Fruit fly (Drosophila melanogaster) whole organism, larva: ENCODE data around the gene CG42233.
A peak's percentile ranks its signal among the peaks of the same experiment; 100 is the strongest.

ENCODE experiments used
- noc ChIP-seq: fragments of 200-800 bp; sonication (Bioruptor generic); optimal IDR thresholded peaks from 3 replicates; lab custom pipeline; 2019; ENCODE audit warnings: missing biosample characterization, mild to moderate bottlenecking, missing genetic modification characterization, moderate library complexity

Gene CG42233

DNA sequence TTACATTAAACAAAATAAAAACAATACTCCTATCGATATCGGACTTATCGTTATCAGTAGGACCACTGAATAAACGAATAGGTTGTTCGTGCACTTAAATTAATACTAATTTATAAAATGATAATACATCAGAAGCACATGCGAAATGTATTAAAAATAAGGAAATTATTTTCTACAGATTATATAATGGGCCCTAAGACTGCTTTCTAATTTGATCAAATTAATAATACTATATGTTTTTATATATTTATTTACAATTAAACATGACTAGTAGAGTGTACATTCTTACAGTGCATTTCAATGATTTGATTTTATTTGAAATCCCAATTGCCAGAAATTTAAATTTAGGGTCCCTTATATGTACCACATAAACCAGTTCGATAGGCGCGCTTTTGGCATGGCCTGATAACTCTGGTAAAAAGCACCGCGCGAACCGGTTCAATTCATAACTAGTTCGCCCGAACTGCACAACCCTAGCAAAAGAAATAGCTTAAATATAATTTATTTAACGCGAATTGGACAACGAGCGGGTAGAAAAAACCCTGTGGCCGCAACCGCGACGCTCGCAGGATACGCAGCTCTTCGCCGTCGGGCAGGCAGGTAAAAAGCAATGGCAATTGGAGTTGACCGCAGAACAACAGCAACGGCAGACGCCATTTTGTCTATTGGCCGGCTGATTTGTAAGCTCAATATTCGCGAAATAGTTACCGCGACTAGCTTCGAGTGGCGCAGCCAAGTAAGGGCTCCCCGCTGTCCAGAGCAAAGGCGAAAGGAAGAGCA lies 28.3 kb downstream of the CG42233 start, which contains the start of the genes CG2126 and faf:
Gene CG2126, minus strand, starts transcription at position 70 of the 780 bp plus-strand sequence.
Gene faf, plus strand, starts transcription at position 438 of the 780 bp plus-strand sequence.
- peak; percentile 66 for TF ChIP-seq noc (tag; lab: Kevin White, UChicago)

DNA sequence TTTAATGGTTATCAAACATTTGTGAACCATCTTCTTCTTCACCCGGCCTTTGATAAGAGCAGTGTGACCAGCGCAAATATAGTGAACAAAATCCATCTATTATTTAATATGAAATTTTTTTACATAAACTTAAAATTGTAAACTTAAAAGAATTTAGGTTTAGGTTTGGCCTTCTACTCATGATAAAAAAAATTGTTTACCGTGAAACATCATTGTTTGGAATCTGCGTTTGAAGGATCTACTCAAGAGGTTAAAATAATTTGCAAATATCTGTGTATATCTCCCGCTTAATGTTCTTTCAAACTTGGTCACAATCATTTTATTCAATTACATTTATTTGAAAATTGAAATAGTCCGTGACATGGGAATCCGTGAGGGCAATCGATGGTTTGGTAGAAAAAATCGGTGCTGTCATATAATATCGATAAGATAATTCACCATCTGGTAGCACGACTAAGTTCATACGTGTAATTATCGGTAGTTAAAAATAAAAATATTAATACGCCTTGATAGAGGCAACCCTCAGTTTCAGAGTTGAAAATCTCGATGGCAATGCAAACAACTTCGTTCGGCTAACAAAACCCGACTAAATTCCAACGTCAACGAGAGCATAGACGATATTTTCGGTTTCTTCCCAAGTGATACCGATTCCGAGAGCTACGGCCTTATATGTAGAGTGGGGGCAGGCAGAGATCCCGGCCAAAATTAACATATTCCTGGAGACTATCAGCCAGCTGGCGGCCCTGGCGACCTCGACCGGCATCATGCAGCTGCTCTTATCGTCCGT lies 33.1 kb downstream of the CG42233 start, which contains the start of the genes betaGlu and sip3:
Gene betaGlu, minus strand, starts transcription at position 59 of the 787 bp plus-strand sequence.
Gene sip3, plus strand, starts transcription at position 430 of the 787 bp plus-strand sequence.
- TF ChIP-seq noc (tag; lab: Kevin White, UChicago): no peak

DNA sequence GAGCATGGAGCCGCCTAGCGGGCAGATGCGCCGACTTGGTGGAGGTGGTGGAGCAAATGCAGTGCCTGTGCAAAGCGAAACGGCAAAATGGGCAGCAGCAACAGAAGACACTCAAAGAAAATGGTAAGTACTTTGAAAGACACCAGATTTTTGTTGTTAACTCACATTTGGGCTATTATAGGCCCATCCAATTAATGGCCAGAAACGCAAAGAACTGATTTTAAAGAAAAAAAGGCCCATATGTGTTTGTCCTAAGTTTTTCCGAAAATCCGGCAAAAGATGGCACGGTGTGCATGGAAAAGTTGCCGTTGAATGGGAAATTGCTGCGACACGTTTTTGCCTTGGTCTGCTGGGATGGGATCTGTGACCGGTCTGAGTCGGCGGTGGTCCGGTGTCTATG lies 36.9 kb downstream of the CG42233 start:
- TF ChIP-seq noc (tag; lab: Kevin White, UChicago): no peak

DNA sequence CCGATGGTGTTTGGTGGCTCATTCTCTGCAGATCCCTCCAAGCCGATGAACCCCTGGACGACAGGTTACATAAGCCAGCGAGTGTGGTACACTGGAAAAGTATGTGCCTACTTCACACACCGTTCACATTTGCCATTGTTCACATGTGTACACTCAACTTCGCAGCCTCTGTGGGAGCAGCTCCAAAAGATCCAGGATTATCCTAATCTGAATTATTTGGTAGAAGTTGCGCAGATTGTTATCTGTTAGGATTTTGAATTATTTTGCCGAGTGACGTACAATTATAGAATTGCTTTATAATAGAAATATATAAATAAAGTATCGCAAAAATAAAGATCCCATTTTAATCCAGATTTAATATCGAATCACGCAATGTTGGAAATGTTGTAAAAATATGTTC lies 37.5 kb downstream of the CG42233 start:
- TF ChIP-seq noc (tag; lab: Kevin White, UChicago): no peak

DNA sequence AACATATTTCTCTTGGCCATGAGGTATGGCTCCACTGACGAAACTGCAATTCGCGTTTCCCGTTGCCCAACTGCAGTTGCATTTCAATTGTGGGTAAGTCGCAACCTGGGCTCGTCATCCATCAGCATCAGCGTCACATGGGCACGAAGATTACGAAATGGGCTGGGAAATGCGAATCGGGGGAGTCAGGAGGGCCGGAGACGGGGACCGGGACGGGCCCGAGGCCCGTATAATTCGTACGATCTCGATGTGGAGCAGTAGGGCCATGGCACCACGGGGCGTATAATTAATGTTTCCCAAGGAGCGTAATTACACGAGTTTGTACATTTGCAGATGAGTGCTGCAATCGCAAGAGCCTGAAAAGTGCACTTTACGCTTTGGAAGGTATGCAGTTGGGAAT lies 39.9 kb downstream of the CG42233 start:
- TF ChIP-seq noc (tag; lab: Kevin White, UChicago): no peak

DNA sequence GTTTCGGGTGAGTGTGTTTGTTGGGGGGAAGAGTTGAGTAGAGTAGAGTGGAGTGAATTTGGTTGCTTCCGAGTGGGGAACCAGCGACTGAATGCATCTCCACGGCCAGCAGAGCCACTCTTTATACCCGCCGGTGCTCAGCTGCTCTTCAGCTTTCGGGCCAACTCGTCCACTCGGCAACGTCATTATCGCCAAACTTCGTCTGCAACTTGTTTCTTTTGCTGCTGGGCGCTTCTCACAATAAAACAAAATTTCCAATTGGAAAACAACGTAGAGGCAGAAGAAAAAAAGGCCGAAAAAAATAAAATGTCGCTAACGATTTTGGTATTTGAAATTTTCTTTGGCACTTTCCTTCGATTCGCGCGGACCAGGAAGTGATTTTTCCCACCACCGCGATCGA lies 40.4 kb downstream of the CG42233 start, which contains the start of gene CG2150:
Gene CG2150, minus strand, starts transcription at position 101 of the 400 bp plus-strand sequence.
- TF ChIP-seq noc (tag; lab: Kevin White, UChicago): no peak

DNA sequence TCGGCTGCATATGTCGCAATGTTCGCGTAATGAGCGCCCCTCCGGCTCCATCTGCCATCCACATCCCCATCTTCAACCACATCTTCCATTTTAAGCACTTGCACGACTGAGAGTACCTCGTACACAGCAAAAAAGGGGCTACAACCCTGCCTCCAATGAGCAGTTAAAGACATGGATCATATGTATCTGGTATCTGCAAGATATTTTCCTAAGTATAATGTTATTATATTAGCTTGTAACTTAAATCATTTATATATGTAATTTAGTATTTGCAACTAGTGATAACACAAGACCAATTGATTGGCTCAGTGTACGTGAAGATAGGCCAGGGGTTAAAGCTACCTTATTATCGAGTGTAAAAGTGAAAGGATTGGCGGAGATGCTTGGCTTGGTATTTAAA lies 42.4 kb downstream of the CG42233 start:
- TF ChIP-seq noc (tag; lab: Kevin White, UChicago): no peak

DNA sequence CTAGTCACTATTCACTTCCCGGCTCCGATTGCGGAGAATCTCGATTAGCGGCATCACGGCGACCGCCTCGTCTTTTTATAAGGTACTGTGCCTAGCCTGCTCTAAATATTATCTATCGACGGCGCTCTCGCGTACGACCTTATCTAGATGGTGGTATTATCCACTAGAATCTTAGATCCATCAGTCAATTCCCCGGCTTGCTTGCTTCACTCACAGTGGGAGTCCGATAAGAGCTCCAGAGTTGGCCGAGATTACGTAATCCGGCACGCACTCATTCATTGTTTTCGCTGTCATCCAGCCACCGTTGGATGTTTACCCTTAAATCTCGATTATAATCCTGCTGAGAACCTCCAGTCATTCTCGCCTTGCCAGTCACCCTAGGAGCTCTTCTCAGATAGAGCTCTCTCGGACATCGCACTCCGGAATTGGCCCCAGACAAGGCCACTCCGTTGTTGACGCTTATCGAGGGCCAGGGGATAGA lies 43.5 kb downstream of the CG42233 start, which contains the start of gene Smvt:
Gene Smvt, minus strand, starts transcription at position 51 of the 481 bp plus-strand sequence.
- peak; percentile 4 for TF ChIP-seq noc (tag; lab: Kevin White, UChicago)

DNA sequence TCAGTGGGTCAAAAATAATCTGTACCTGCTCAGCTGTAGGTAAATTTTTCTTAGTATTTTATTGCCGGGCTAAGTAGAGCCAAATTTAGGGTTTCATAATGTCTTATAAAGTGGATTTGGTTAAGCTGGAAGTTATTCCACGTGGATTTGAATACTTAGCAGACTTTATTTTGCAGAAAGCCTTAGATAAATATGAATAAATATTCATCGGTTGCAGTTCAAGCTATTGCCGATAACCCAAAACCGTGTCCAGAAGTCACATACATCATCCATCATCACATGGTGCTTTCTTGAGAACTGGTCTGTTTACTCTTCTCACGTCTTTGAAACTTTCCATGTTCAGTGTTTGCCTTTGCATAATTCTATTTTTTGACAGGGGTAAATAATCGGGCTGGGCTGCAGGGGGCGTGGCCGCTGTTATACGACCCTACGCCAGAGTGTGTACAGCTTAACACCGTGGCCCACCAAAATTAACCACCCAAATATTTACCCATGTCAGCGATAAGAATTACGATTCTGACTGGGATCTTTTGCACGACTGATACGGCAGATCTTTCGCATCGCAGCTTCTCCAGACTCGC lies 46.4 kb downstream of the CG42233 start, which contains the start of gene CG2187:
Gene CG2187, minus strand, starts transcription at position 51 of the 581 bp plus-strand sequence.
- peak; percentile 79 for TF ChIP-seq noc (tag; lab: Kevin White, UChicago)

DNA sequence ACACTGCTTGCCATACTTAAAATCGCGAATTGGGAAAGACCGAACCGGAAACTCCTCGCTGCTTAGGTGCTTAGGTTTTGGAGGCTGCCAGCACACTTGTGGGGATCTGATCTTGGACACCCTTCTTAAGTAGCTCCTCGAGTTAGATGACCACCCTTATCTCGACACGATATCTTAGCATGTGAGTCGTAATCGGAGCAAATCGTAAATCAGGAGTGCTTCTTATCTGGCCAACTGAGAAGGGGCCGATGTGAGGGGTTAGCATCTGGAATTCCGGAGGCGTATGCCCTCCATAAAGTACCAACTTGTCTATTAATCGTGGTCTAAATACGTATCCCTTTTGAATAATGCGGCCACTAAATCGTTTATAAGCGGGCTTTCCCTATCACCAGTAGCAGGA lies 50.5 kb downstream of the CG42233 start, which contains the start of gene salt:
Gene salt, minus strand, starts transcription at position 101 of the 400 bp plus-strand sequence.
- no peak for TF ChIP-seq noc (tag; lab: Kevin White, UChicago)
